Worm (Caenorhabditis elegans): Measurements from ENCODE around the gene K01A11.1.
A peak's percentile ranks its signal among the peaks of the same experiment; 100 is the strongest.

- TF ChIP-seq flt-1 (GFP tag; IDR thresholded peaks at IDR 0.05) (0 out of 2 replicates have a peak, but pooled peaks have one; percentile 29), tab-1 (GFP tag; IDR thresholded peaks at IDR 0.05) (no peak), ref-1 (GFP tag; conservative IDR thresholded peaks at IDR 0.05) (no peak), klf-2 (GFP tag; conservative IDR thresholded peaks at IDR 0.05) (peak; percentile 56; the same call in 1 of the 2 replicates), med-1 (GFP tag; optimal IDR thresholded peaks at IDR 0.05; ENCODE audit: insufficient read depth) (no peak)
Measured at ce11 chrIII:3476245-3476644, 45.0 kb upstream of the K01A11.1 start.
